Worm (Caenorhabditis elegans): ENCODE measurements around the gene ZK697.8.

ZK697.8 gene

DNA sequence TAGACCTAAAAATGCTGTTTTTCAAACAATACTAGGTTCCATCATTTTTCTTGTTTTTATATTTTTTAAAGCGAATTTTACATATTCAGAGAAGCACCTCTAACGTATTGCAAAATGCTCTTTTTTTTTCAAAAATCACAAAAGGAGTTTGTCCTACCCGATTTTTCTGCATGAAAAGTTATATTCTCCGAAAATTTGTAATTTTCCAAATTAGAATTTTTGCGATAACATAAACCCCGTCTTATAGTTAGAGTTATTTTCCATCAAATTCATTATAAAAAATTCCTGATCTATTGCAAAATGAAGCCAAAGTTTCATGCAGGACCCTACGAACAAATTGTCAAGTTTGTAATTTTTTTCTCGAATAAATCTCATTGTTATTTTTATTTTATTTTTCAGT, 40.5 kb downstream of the ZK697.8 start, which contains the start of gene srw-99:
Gene srw-99 (plus strand): TSS at position 301 of the 400 bp plus-strand sequence.
- no peak for TF ChIP-seq set-16 (GFP tag; IDR thresholded peaks at IDR 0.05)
- TF ChIP-seq fos-1 (tag; optimal IDR thresholded peaks at IDR 0.05) = no peak
- TF ChIP-seq skn-1 (tag; optimal IDR thresholded peaks at IDR 0.05) = no peak
- no peak for TF ChIP-seq zip-11 (GFP tag; IDR thresholded peaks at IDR 0.05)
- no peak for TF ChIP-seq nhr-10 (tag; optimal IDR thresholded peaks at IDR 0.05)
- no peak for TF ChIP-seq lir-3 (tag; optimal IDR thresholded peaks at IDR 0.05)
- TF ChIP-seq arid-1 (GFP tag; conservative IDR thresholded peaks at IDR 0.05) = no peak

- TF ChIP-seq aha-1 (tag) (no peak), snpc-1.2 (GFP tag; IDR thresholded peaks at IDR 0.05) (0 out of 2 replicates have a peak, but pooled peaks have one; percentile 17), duxl-1 (tag; optimal IDR thresholded peaks at IDR 0.05; ENCODE audit: poor library complexity) (no peak)
These were observed 47.3 kb downstream of the ZK697.8 start, which contains the start of gene srw-90 for ce11 chrV:1701584-1702101. TSS of gene srw-90 (plus strand) at chrV:1702051.

DNA sequence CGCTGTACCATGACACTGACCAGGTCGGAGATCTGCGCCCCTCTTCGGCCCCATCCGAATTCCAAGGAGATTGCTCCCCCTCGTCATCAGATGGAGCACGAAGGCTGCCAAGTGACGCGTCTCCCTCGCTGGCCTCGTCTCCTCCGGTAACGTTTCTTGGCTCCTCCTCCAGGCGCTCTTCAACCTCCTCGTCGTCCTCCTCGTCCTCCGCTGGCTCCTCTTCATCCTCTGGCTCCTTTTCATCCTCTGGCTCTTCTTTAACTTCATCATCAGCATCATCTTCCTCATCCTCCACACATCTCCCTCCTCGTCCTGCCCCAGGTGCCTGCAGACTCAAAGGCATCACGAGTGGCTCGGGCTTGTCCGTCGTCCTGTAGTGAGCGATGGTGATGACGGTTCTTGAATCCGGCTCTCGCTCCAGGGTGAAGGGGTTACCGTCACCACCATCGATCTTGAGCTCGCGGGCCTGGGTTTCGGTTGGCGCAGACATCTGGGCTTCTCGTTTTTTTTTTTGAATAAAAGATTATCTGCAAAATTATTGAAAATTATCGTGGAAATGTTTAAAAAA, 49.6 kb downstream of the ZK697.8 start:
- TF ChIP-seq snpc-4 (tag; optimal IDR thresholded peaks at IDR 0.05) (no peak), set-16 (GFP tag; IDR thresholded peaks at IDR 0.05) (peak; percentile 93), dmd-8 (GFP tag; IDR thresholded peaks at IDR 0.05) (peak; percentile 43; the same call in 1 of the 2 replicates), unc-39 (tag; optimal IDR thresholded peaks at IDR 0.05) (no peak)

Data from whole organism, L4 larva.